Worm (Caenorhabditis elegans): ENCODE results near the gene rps-9.

rps-9 gene

DNA sequence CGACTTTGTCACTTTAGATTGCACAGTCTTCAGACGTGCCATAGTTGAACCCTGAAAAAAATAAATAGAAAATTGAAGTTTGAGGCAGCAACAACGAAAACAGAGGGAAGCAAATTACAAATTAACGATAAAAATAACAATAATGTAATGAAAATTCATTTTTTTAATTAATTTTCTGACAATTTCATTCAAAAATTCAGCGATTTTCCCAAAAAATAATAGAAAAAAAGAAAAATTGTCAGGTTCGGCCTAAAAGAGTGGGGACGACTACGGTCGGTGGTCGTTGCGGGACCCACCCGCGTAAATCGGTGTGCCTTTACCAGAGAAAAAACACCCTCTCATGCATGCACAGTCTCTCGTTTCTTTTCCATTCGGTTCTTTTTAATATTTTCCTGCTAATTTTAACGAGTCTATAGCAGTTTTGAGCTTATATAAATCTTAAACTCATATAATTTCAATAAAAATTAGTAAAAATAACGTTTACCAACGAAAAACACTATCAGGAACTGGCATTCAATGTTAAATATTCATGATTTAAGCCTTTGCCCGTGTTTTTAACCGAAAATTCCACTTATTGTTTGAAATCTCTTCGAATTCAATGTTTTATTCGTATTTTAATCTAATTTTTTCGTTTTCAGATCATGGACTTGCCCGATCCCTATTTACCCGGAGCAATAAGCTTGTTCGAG lies at the start of gene rps-9, which contains the start of gene lsm-1:
Gene rps-9 (minus strand): TSS at position 51 of the 689 bp plus-strand sequence.
Gene lsm-1 (plus strand): TSS at position 639 of the 689 bp plus-strand sequence.
- TF ChIP-seq dao-5 (tag; optimal IDR thresholded peaks at IDR 0.05) (no peak), him-1 (tag; optimal IDR thresholded peaks at IDR 0.05) (no peak), W03F9.2 (tag; optimal IDR thresholded peaks at IDR 0.05) (peak; percentile 63)

DNA sequence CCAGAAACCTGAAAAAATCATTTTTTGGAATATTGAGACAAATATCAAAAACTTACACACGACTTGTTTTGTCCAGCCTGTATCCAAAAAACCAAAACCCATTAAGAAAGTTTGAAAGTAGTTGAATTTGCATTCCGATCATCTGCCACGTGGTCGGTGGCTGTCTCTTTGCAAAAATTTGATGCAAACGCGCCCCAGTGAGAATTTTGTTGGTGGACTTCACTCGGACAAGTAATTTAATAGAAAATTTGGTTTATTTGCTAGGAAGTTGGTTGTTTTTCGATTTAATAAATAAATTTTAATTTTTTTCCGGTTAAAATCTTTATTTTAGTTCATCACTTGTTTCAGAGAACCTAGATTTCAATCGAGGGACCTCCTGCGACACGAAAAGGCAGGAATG lies 49.2 kb upstream of the rps-9 start:
- TF ChIP-seq W03F9.2 (tag; optimal IDR thresholded peaks at IDR 0.05) (no peak), dao-5 (tag; optimal IDR thresholded peaks at IDR 0.05) (no peak), him-1 (tag; optimal IDR thresholded peaks at IDR 0.05) (no peak)

DNA sequence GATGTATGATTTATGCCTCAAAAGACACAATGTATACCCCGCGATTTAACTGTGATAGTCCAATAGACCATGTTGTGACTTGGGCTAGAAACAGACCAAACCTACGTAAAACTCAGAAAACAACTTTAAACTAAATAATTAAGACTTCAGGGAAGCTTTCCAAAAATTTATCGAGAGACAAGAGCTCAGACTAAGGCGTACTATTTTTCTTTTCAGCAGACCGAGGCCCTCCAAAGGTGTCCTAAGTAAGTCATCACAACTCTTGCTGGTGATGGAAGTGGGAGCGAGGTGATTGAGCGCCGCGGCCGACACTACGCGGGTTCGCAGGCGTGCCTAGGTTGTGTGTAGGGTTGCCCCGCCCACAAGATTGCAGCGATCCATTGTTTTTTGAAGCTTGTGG lies 40.9 kb upstream of the rps-9 start:
- TF ChIP-seq W03F9.2 (tag; optimal IDR thresholded peaks at IDR 0.05) (peak; percentile 43), dao-5 (tag; optimal IDR thresholded peaks at IDR 0.05) (no peak)

DNA sequence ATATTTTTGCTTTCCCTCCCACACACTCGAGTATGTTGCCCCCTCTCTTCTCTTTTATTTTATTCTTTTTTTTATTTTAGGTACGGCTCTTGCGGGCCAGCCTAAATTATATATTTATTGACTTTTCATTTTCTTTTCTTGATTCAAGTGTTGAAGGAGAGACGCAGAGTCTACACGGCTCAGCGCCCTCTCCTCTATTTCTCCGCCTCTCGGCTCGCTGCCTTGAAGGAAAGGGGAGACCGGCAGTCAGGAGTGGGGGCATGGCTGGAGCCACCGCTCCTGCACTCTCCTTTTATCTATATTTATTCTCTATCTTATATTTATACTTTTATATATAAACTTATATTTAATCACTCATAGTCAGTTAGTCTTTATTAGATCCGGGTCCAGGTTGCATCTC lies 40.3 kb upstream of the rps-9 start:
- TF ChIP-seq dao-5 (tag; optimal IDR thresholded peaks at IDR 0.05) = no peak
- no peak for TF ChIP-seq W03F9.2 (tag; optimal IDR thresholded peaks at IDR 0.05)
- TF ChIP-seq him-1 (tag; optimal IDR thresholded peaks at IDR 0.05) = no peak

DNA sequence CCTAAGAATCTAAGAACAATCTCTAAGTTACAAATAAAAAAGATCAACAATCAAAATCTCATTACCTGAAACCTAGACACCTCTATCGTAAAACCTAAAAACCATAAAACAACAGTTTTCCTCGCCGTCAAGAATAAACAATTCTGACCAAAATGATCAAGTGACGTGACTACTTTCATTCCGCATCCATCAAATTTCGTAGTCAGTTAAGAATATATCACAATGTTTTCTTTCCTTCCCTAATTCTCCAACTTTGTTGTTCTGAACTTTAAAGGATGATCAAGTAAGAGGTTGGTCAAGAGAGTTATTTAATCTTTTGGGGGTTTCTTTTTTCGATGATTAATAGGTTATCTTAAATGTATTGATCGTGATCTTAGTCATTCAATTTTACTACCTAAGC lies 37.1 kb upstream of the rps-9 start:
- no peak for TF ChIP-seq W03F9.2 (tag; optimal IDR thresholded peaks at IDR 0.05)

DNA sequence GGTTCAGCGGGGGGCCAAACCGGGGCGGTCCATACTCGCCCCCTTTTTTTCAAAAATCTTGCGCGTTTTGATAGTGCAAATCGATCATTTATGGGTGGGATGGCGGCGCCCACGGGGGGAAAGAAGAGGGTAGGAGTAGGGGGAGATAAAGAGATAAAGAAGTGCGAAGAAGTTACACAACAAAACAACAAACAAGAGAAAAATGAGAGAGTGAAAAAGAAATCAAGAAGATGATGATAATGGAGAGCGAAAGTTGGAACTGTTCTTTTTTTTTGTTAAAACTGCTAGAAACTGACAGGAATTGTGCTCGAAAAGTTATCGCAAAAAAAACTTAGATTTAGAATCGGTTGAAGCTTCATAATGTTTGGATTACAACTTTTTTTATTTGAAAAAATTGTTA lies 36.2 kb upstream of the rps-9 start, which contains the start of gene ptr-13:
Gene ptr-13 (minus strand): TSS at position 92 of the 400 bp plus-strand sequence.
- TF ChIP-seq dao-5 (tag; optimal IDR thresholded peaks at IDR 0.05) = no peak
- no peak for TF ChIP-seq him-1 (tag; optimal IDR thresholded peaks at IDR 0.05)
- TF ChIP-seq W03F9.2 (tag; optimal IDR thresholded peaks at IDR 0.05) = no peak

DNA sequence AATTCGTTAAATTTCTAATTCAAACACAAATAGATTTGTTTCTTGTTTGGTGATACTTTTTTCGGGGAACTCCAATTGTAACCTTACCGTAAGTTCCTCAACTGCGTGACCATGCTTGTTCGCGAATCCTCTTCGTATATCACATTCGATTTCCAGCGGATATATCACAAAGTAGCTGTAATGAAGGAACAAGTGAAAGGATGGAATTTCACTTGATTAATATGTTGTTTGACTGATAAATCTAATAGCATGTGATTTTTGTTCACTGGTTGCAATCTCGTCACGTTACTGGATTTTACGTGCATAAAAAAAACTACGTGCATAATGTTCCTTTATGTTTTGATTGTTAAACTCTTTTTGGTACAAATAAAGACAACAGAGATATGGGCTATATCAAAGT lies 35.5 kb upstream of the rps-9 start:
- TF ChIP-seq him-1 (tag; optimal IDR thresholded peaks at IDR 0.05) = no peak

DNA sequence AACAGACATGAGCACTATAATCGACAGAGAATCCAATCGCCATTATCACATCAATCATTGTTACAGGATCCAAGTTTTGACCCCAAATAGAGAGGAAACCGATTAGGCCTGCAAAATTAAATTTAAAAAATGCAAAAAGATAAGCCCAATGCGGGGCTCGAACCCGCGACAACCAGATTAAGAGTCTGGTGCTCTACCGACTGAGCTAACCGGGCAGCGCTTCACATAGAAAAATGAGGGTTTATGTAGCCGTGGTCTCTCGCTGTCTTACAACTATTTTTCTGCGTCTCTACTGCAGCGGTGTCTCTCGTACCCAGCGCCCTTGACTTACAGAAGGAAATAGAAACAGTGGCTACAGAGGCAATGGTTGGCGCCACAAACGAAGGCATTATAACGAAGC lies 31.5 kb upstream of the rps-9 start:
- TF ChIP-seq W03F9.2 (tag; optimal IDR thresholded peaks at IDR 0.05) = no peak
- TF ChIP-seq him-1 (tag; optimal IDR thresholded peaks at IDR 0.05) = peak; percentile 31
- TF ChIP-seq dao-5 (tag; optimal IDR thresholded peaks at IDR 0.05) = peak; percentile 35

DNA sequence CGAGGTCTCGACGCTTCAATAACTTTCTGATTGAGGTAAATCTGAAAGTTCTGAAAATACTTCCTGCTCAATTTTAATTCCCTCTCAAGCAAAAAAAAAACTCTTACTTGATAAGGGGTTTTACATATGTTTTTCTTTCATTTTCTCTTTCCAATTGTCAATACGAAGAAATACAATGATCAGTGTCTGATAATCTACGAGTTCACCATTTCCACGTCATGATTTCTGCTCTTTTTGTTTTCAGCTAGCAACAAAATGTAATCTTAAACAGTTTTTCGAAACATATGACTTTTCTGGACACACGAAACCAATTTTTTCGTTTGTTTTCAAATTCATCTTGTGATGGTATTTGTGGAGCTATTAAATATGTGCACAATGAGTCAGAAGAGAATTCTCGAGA lies 30.0 kb upstream of the rps-9 start:
- no peak for TF ChIP-seq W03F9.2 (tag; optimal IDR thresholded peaks at IDR 0.05)
- TF ChIP-seq him-1 (tag; optimal IDR thresholded peaks at IDR 0.05) = no peak
- TF ChIP-seq dao-5 (tag; optimal IDR thresholded peaks at IDR 0.05) = no peak

DNA sequence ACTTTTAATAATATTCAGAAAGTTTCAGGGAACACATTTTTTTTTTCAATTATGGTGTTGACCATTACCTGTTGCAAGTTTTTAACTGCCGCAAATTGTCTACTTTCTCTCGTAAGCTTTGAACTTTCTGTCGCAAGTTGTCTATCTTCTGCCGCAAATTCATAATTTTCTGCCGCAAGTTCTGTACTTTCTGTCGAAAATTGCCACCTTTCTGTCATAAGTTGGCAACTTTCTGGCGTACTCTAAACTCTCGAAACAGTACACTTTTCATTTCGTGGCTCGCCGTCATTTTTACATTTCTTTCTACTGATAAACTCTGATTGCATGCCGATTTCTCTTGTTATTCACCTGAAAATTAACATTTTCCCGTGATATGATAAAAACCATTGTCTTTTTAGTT lies 29.2 kb upstream of the rps-9 start:
- TF ChIP-seq him-1 (tag; optimal IDR thresholded peaks at IDR 0.05) (no peak), dao-5 (tag; optimal IDR thresholded peaks at IDR 0.05) (no peak)

DNA sequence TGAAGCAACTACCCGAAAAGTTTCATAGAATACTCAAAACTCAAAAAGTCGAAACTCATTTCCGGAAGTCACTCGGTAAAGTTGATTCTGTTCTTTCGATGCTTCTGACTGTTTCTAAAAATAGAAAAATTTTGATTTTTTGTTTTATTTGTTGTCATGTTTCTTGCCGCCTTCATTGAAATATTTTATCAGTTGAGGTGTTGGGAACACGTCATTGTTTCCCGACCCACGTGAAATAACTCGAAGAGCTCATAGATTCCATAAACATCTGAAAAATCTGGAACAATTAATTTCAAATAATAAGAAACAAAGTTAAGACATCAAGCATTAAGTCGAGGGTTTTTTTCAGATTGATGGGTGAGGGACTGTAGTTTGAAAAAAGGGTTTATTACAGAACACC lies 28.8 kb upstream of the rps-9 start:
- no peak for TF ChIP-seq him-1 (tag; optimal IDR thresholded peaks at IDR 0.05)
- TF ChIP-seq W03F9.2 (tag; optimal IDR thresholded peaks at IDR 0.05) = no peak
- no peak for TF ChIP-seq dao-5 (tag; optimal IDR thresholded peaks at IDR 0.05)

DNA sequence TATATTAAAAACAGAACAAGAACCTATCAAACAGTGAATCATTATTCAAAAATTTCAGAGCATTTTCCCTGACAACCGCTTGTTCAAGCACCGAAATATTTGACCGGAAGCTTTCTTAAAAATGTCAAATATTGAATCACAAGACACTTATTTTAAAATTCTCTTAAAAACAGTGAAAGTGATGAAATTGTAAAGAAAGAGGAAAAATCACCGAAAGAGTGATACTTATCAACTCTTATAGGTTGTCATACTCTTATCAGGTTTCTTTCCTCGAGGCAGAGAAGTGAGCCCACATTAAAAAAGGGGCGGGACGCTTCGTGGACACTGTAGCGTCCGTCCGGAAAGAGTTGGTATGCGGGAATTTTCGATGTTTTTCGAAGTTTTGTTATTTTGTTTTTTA lies 27.6 kb upstream of the rps-9 start:
- TF ChIP-seq him-1 (tag; optimal IDR thresholded peaks at IDR 0.05) (no peak), dao-5 (tag; optimal IDR thresholded peaks at IDR 0.05) (no peak), W03F9.2 (tag; optimal IDR thresholded peaks at IDR 0.05) (no peak)

DNA sequence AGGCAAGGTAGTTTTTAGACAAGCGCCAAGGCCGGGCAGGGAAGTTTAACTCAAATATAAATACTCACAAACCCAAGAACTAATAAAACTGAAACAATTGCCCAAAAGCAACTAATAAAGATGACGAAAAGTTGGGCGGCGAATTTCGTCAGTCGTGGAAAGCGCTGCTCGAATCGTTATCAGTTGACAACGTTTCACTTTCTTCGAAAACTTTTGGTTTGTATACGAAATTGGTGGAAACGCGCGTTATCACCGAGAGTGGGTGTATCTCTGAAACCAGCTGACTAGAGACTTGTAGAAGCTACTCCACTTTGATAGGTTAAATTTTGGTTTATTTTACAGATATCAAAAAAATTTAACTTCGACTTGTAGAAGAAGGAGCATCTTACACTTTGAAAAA lies 26.9 kb upstream of the rps-9 start:
- TF ChIP-seq W03F9.2 (tag; optimal IDR thresholded peaks at IDR 0.05) = no peak
- TF ChIP-seq dao-5 (tag; optimal IDR thresholded peaks at IDR 0.05) = no peak
- TF ChIP-seq him-1 (tag; optimal IDR thresholded peaks at IDR 0.05) = no peak

DNA sequence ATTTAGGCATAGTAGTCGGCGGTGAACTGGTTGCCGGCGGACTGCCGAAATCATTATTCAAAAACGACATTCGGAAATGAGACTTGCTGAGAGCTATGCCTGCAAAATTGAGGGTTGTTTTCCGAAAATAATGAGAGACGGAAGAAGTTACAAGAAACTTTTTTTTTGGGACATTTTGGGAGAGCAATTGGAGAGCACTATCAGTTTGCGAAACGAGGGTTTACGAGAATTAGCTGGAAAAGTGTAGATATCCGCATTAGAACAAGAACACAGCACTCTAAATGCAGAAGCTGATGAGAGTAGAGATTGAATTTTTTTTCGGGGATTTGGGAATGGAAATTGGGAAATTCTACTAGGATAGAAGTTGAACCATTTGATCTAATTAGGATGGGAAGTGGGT lies 26.3 kb upstream of the rps-9 start, which contains the start of gene pqm-1:
Gene pqm-1 (minus strand): TSS at position 101 of the 400 bp plus-strand sequence.
- TF ChIP-seq him-1 (tag; optimal IDR thresholded peaks at IDR 0.05) (no peak), W03F9.2 (tag; optimal IDR thresholded peaks at IDR 0.05) (no peak), dao-5 (tag; optimal IDR thresholded peaks at IDR 0.05) (no peak)

DNA sequence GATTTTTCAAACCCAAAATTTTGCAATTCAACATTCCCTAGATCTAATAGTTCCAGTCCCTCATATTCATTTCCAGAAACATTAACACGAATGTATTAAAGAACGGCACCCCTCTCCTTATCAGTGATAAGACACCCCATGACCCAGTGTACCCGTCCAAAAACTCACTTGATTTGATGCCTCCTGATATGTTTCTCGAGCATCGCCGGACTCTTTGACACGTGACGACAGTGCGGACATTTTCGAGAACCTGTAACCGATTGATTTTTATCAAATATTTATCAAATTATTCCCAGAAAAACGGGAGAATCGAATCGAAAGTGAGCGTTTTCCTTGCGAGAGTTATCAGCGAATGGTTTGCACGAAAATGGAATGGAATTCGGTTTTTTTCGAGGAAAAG lies 24.8 kb upstream of the rps-9 start:
- TF ChIP-seq W03F9.2 (tag; optimal IDR thresholded peaks at IDR 0.05) = no peak

Measured in whole organism, L4/young adult.